Worm (Caenorhabditis elegans) whole organism, L4 larva: ENCODE measurements around the gene his-74.

Source experiments
- F26F4.8 ChIP-seq: fragments of 200-800 bp; sonication (Bioruptor generic); conservative IDR thresholded peaks from 2 replicates; pipeline ENCODE4 v1.3.6; 2022; ENCODE audit warnings: missing genetic modification characterization, missing compliant biosample characterization
- F49E8.2 ChIP-seq: sonication (generic microtip); optimal IDR thresholded peaks from 2 replicates; lab custom pipeline; 2016; ENCODE audit warnings: missing compliant biosample characterization, mild to moderate bottlenecking, missing genetic modification characterization, borderline replicate concordance
- R02D3.7 ChIP-seq: fragments of 150-350 bp; sonication (generic microtip); optimal IDR thresholded peaks from 3 replicates; lab custom pipeline; 2014; ENCODE audit warnings: missing biosample characterization, missing genetic modification characterization
- T20F7.1 ChIP-seq: fragments of 200-800 bp; sonication (Bioruptor generic); optimal IDR thresholded peaks from 2 replicates; lab custom pipeline; 2018; ENCODE audit warnings: mild to moderate bottlenecking, missing genetic modification characterization, missing compliant biosample characterization
- Y5F2A.4 ChIP-seq: fragments of 200-800 bp; sonication (Bioruptor generic); optimal IDR thresholded peaks from 2 replicates; lab custom pipeline; 2018; ENCODE audit warnings: mild to moderate bottlenecking, missing genetic modification characterization, missing compliant biosample characterization
- Y75B8A.6 ChIP-seq: fragments of 200-800 bp; sonication (Bioruptor generic); IDR thresholded peaks from 2 replicates; pipeline ENCODE4 v1.3.6; 2022; ENCODE audit warnings: missing genetic modification reagents, missing genetic modification characterization, missing compliant biosample characterization
- aha-1 ChIP-seq: fragments of 150-350 bp; peaks from one replicate; lab custom pipeline; 2014; ENCODE audit warnings: missing biosample characterization, missing genetic modification characterization
- aly-2 ChIP-seq: sonication (generic microtip); optimal IDR thresholded peaks from 2 replicates; lab custom pipeline; 2018; ENCODE audit warnings: missing biosample characterization, missing genetic modification characterization
- ama-1 ChIP-seq: fragments of 150-350 bp; optimal IDR thresholded peaks from 2 replicates; lab custom pipeline; 2014; ENCODE audit warnings: inconsistent platforms, mixed read lengths
- arid-1 ChIP-seq: fragments of 200-800 bp; sonication (Bioruptor generic); conservative IDR thresholded peaks from 2 replicates; pipeline ENCODE4 v1.3.6; 2022; ENCODE audit warnings: missing genetic modification reagents, missing genetic modification characterization, missing compliant biosample characterization
- ceh-32 ChIP-seq: sonication (generic microtip); optimal IDR thresholded peaks from 2 replicates; lab custom pipeline; 2016; ENCODE audit warnings: mild to moderate bottlenecking, missing genetic modification characterization, missing compliant biosample characterization; ENCODE audit not compliant: poor library complexity
- ceh-82 ChIP-seq: sonication (generic microtip); optimal IDR thresholded peaks from 2 replicates; lab custom pipeline; 2017; ENCODE audit warnings: missing biosample characterization, missing genetic modification characterization
- ces-1 ChIP-seq: fragments of 150-350 bp; sonication (generic microtip); optimal IDR thresholded peaks from 4 replicates; lab custom pipeline; 2014; ENCODE audit warnings: missing biosample characterization, missing genetic modification reagents, missing genetic modification characterization
- ctbp-1 ChIP-seq: fragments of 200-800 bp; sonication (Bioruptor generic); IDR thresholded peaks from 2 replicates; pipeline ENCODE4 v1.3.6; 2022; ENCODE audit warnings: missing genetic modification reagents, missing genetic modification characterization, missing compliant biosample characterization
- daf-19 ChIP-seq: fragments of 200-800 bp; sonication (Bioruptor generic); conservative IDR thresholded peaks from 2 replicates; pipeline ENCODE4 v1.3.6; 2022; ENCODE audit warnings: missing genetic modification characterization, missing compliant biosample characterization
- daf-8 ChIP-seq: fragments of 200-800 bp; sonication (Bioruptor generic); IDR thresholded peaks from 2 replicates; pipeline ENCODE4 v1.3.6; 2022; ENCODE audit warnings: missing genetic modification characterization, missing compliant biosample characterization
- dmd-6 ChIP-seq: fragments of 200-800 bp; sonication (Bioruptor generic); IDR thresholded peaks from 2 replicates; pipeline ENCODE4 v1.3.6; 2022; ENCODE audit warnings: missing genetic modification reagents, missing genetic modification characterization, missing compliant biosample characterization
- dpl-1 ChIP-seq: fragments of 150-350 bp; optimal IDR thresholded peaks from 2 replicates; lab custom pipeline; 2014; ENCODE audit warnings: missing biosample characterization, missing genetic modification reagents, missing genetic modification characterization
- duxl-1 ChIP-seq: sonication (generic microtip); optimal IDR thresholded peaks from 2 replicates; lab custom pipeline; 2016; ENCODE audit warnings: mild to moderate bottlenecking, missing genetic modification characterization, moderate library complexity, missing compliant biosample characterization; ENCODE audit not compliant: poor library complexity
- dve-1 ChIP-seq: sonication (generic microtip); optimal IDR thresholded peaks from 2 replicates; lab custom pipeline; 2017; ENCODE audit warnings: antibody characterized with exemption, mild to moderate bottlenecking, missing genetic modification characterization, missing compliant biosample characterization; ENCODE audit not compliant: insufficient read depth
- egl-27 ChIP-seq: sonication (generic microtip); optimal IDR thresholded peaks from 3 replicates; lab custom pipeline; 2017; ENCODE audit warnings: missing biosample characterization, missing genetic modification reagents, missing genetic modification characterization
- lim-7 ChIP-seq: fragments of 200-800 bp; sonication (Bioruptor generic); IDR thresholded peaks from 2 replicates; pipeline ENCODE4 v1.3.6; 2022; ENCODE audit warnings: missing genetic modification characterization, missing compliant biosample characterization
- lin-13 ChIP-seq: fragments of 150-350 bp; optimal IDR thresholded peaks from 2 replicates; lab custom pipeline; 2014; ENCODE audit warnings: missing biosample characterization, missing genetic modification reagents, missing genetic modification characterization
- lin-38 ChIP-seq: fragments of 200-800 bp; sonication (Bioruptor generic); IDR thresholded peaks from 2 replicates; pipeline ENCODE4 v1.3.6; 2022; ENCODE audit warnings: missing genetic modification reagents, missing genetic modification characterization, missing compliant biosample characterization
- lin-39 ChIP-seq: fragments of 150-350 bp; optimal IDR thresholded peaks from 2 replicates; lab custom pipeline; 2014; ENCODE audit warnings: missing biosample characterization, missing genetic modification reagents, missing genetic modification characterization
- lir-3 ChIP-seq: sonication (generic microtip); optimal IDR thresholded peaks from 2 replicates; lab custom pipeline; 2016; ENCODE audit warnings: mild to moderate bottlenecking, missing genetic modification characterization, missing compliant biosample characterization
- mdt-29 ChIP-seq: fragments of 200-800 bp; sonication (Bioruptor generic); IDR thresholded peaks from 2 replicates; pipeline ENCODE4 v1.3.6; 2022; ENCODE audit warnings: missing genetic modification reagents, missing genetic modification characterization, missing compliant biosample characterization
- mep-1 ChIP-seq: fragments of 150-350 bp; sonication (generic microtip); optimal IDR thresholded peaks from 3 replicates; lab custom pipeline; 2014; ENCODE audit warnings: missing biosample characterization, missing genetic modification characterization
- mxl-3 ChIP-seq: fragments of 200-800 bp; sonication (Bioruptor generic); optimal IDR thresholded peaks from 2 replicates; lab custom pipeline; 2018; ENCODE audit warnings: mild to moderate bottlenecking, missing genetic modification characterization, missing compliant biosample characterization
- nhr-10 ChIP-seq: fragments of 150-350 bp; optimal IDR thresholded peaks from 2 replicates; lab custom pipeline; 2014; ENCODE audit warnings: missing biosample characterization, missing genetic modification characterization
- nhr-11 ChIP-seq: fragments of 150-350 bp; optimal IDR thresholded peaks from 2 replicates; lab custom pipeline; 2014; ENCODE audit warnings: missing biosample characterization, missing genetic modification characterization
- nhr-25 ChIP-seq: sonication (generic microtip); optimal IDR thresholded peaks from 2 replicates; lab custom pipeline; 2017; ENCODE audit warnings: missing genetic modification characterization, mild to moderate bottlenecking, missing compliant biosample characterization, antibody characterized with exemption, moderate library complexity, borderline replicate concordance; ENCODE audit not compliant: insufficient read depth
- nhr-28 ChIP-seq: fragments of 150-350 bp; optimal IDR thresholded peaks from 2 replicates; lab custom pipeline; 2014; ENCODE audit warnings: missing biosample characterization, missing genetic modification characterization
- nhr-48 ChIP-seq: sonication (generic microtip); optimal IDR thresholded peaks from 2 replicates; lab custom pipeline; 2016; ENCODE audit warnings: mild to moderate bottlenecking, missing genetic modification characterization, missing compliant biosample characterization
- nhr-77 ChIP-seq: fragments of 150-350 bp; optimal IDR thresholded peaks from 2 replicates; lab custom pipeline; 2014; ENCODE audit warnings: missing biosample characterization, missing genetic modification characterization
- pha-4 ChIP-seq, 2 experiments: fragments of 150-350 bp in 1 of 2; fragments of 200-800 bp in 1 of 2; sonication (Bioruptor generic) in 1 of 2; IDR thresholded peaks in 1 of 2; optimal IDR thresholded peaks in 1 of 2; 2 replicates each; pipeline versions ENCODE4 v1.3.6 to Lab custom; 2014 to 2022; ENCODE audit warnings: missing genetic modification characterization in 2 of 2, missing genetic modification reagents in 2 of 2, missing biosample characterization in 1 of 2, missing compliant biosample characterization in 1 of 2
- sdz-12 ChIP-seq: fragments of 200-800 bp; sonication (Bioruptor generic); optimal IDR thresholded peaks from 2 replicates; lab custom pipeline; 2018; ENCODE audit warnings: mild to moderate bottlenecking, missing genetic modification characterization, missing compliant biosample characterization
- set-16 ChIP-seq: fragments of 200-800 bp; sonication (Bioruptor generic); IDR thresholded peaks from 2 replicates; pipeline ENCODE4 v1.3.6; 2022; ENCODE audit warnings: missing genetic modification reagents, missing genetic modification characterization, missing compliant biosample characterization
- snpc-1.2 ChIP-seq: fragments of 200-800 bp; sonication (Bioruptor generic); IDR thresholded peaks from 2 replicates; pipeline ENCODE4 v1.3.6; 2022; ENCODE audit warnings: missing genetic modification reagents, missing genetic modification characterization, missing compliant biosample characterization
- tag-97 ChIP-seq: fragments of 200-800 bp; sonication (Bioruptor generic); IDR thresholded peaks from 2 replicates; pipeline ENCODE4 v1.3.6; 2022; ENCODE audit warnings: missing genetic modification characterization, missing compliant biosample characterization
- unc-130 ChIP-seq: sonication (generic microtip); optimal IDR thresholded peaks from 2 replicates; lab custom pipeline; 2016; ENCODE audit warnings: missing genetic modification reagents, missing genetic modification characterization, missing compliant biosample characterization
- zag-1 ChIP-seq: fragments of 150-350 bp; optimal IDR thresholded peaks from 2 replicates; lab custom pipeline; 2014; ENCODE audit warnings: missing biosample characterization, missing genetic modification characterization
- zfp-3 ChIP-seq: fragments of 200-800 bp; sonication (Bioruptor generic); conservative IDR thresholded peaks from 2 replicates; pipeline ENCODE4 v1.3.6; 2022; ENCODE audit warnings: missing genetic modification reagents, missing genetic modification characterization, missing compliant biosample characterization
- zip-11 ChIP-seq: fragments of 200-800 bp; sonication (Bioruptor generic); IDR thresholded peaks from 2 replicates; pipeline ENCODE4 v1.3.6; 2022; ENCODE audit warnings: missing genetic modification characterization, missing compliant biosample characterization
- zip-2 ChIP-seq: fragments of 150-350 bp; optimal IDR thresholded peaks from 2 replicates; lab custom pipeline; 2014; ENCODE audit warnings: missing biosample characterization, missing genetic modification characterization
- ztf-7 ChIP-seq: fragments of 150-350 bp; optimal IDR thresholded peaks from 2 replicates; lab custom pipeline; 2014; ENCODE audit warnings: missing biosample characterization, missing genetic modification characterization

his-74 gene

ce11 chrV:12629743-12630142 lies 30.4 kb downstream of the his-74 start, which contains the start of gene F56H9.6:
Gene F56H9.6, minus strand, starts transcription at chrV:12629843.
- TF ChIP-seq snpc-1.2 (GFP tag; lab: Robert Waterston, UW) = no peak
- TF ChIP-seq tag-97 = no peak
- TF ChIP-seq mdt-29 (GFP tag; lab: Robert Waterston, UW) = no peak
- TF ChIP-seq nhr-77 (tag; lab: Kevin White, UChicago) = no peak
- no peak for TF ChIP-seq Y75B8A.6 (GFP tag; lab: Robert Waterston, UW)
- TF ChIP-seq dve-1 (tag; lab: Kevin White, UChicago) = no peak
- TF ChIP-seq daf-8 (GFP tag; lab: Robert Waterston, UW) = no peak
- TF ChIP-seq mep-1 (tag; lab: Kevin White, UChicago) = no peak
- TF ChIP-seq, all 104 proteins: peak for 0

- TF ChIP-seq zag-1 = no peak
- no peak for TF ChIP-seq aha-1 (tag; lab: Kevin White, UChicago)
- no peak for TF ChIP-seq ctbp-1 (GFP tag; lab: Robert Waterston, UW)
- no peak for TF ChIP-seq aly-2
- TF ChIP-seq ama-1 (lab: Kevin White, UChicago) = no peak
- no peak for TF ChIP-seq dve-1 (tag; lab: Kevin White, UChicago)
- no peak for TF ChIP-seq arid-1
- no peak for TF ChIP-seq zip-2
- no peak for TF ChIP-seq tag-97
- TF ChIP-seq daf-19 (GFP tag; lab: Robert Waterston, UW) = no peak
- TF ChIP-seq nhr-28 (tag; lab: Kevin White, UChicago) = no peak
- no peak for TF ChIP-seq ztf-7 (tag; lab: Kevin White, UChicago)
Observed at ce11 chrV:12624371-12624770, 35.8 kb downstream of the his-74 start, which contains the start of gene F56H9.9. Gene F56H9.9, minus strand, starts transcription at chrV:12624471.

- TF ChIP-seq ceh-32 (tag; lab: Kevin White, UChicago) = no peak
- no peak for TF ChIP-seq nhr-48 (tag; lab: Kevin White, UChicago)
- no peak for TF ChIP-seq duxl-1 (tag; lab: Kevin White, UChicago)
- TF ChIP-seq dmd-6 (GFP tag; lab: Robert Waterston, UW) = no peak
- TF ChIP-seq nhr-10 (tag; lab: Kevin White, UChicago) = no peak
- TF ChIP-seq F26F4.8 (GFP tag; lab: Robert Waterston, UW) = no peak
- no peak for TF ChIP-seq unc-130 (GFP tag; lab: Kevin White, UChicago)
- no peak for TF ChIP-seq zfp-3
- no peak for TF ChIP-seq nhr-11 (tag; lab: Kevin White, UChicago)
- TF ChIP-seq nhr-77 (tag; lab: Kevin White, UChicago) = no peak
- no peak for TF ChIP-seq ces-1 (GFP tag; lab: Kevin White, UChicago)
- TF ChIP-seq zip-11 (GFP tag; lab: Robert Waterston, UW) = no peak
- no peak for TF ChIP-seq lir-3
- no peak for TF ChIP-seq dpl-1
- TF ChIP-seq lim-7 (GFP tag; lab: Robert Waterston, UW) = no peak
- no peak for TF ChIP-seq pha-4 (GFP tag; IDR thresholded peaks at IDR 0.05; lab: Robert Waterston, UW)
- TF ChIP-seq pha-4 (tag; optimal IDR thresholded peaks at IDR 0.05; lab: Kevin White, UChicago) = no peak
- no peak for TF ChIP-seq sdz-12
- no peak for TF ChIP-seq lin-38 (GFP tag; lab: Robert Waterston, UW)
- no peak for TF ChIP-seq lin-13 (GFP tag; lab: Kevin White, UChicago)
Observed at ce11 chrV:12612118-12612517, 48.0 kb downstream of the his-74 start, which contains the start of gene cyc-2.2. Gene cyc-2.2, minus strand, starts transcription at chrV:12612218.

ce11 chrV:12611029-12611428 lies 49.1 kb downstream of the his-74 start, which contains the start of gene cubn-1:
Gene cubn-1, plus strand, starts transcription at chrV:12611329.
- TF ChIP-seq ceh-32 (tag; lab: Kevin White, UChicago) = no peak
- TF ChIP-seq Y5F2A.4 (GFP tag; lab: Kevin White, UChicago) = no peak
- TF ChIP-seq T20F7.1 (GFP tag; lab: Kevin White, UChicago) = no peak
- TF ChIP-seq nhr-25 (tag; lab: Kevin White, UChicago) = no peak
- TF ChIP-seq ceh-82 (tag; lab: Kevin White, UChicago) = no peak
- TF ChIP-seq egl-27 (tag; lab: Kevin White, UChicago) = no peak
- TF ChIP-seq duxl-1 (tag; lab: Kevin White, UChicago) = no peak
- no peak for TF ChIP-seq mxl-3 (GFP tag; lab: Kevin White, UChicago)
- no peak for TF ChIP-seq F26F4.8 (GFP tag; lab: Robert Waterston, UW)
- no peak for TF ChIP-seq lim-7 (GFP tag; lab: Robert Waterston, UW)
- TF ChIP-seq set-16 (GFP tag; lab: Robert Waterston, UW) = no peak
- no peak for TF ChIP-seq ama-1 (lab: Kevin White, UChicago)
- no peak for TF ChIP-seq zip-11 (GFP tag; lab: Robert Waterston, UW)
- TF ChIP-seq lin-39 (tag; lab: Kevin White, UChicago) = no peak
- no peak for TF ChIP-seq F49E8.2 (tag; lab: Kevin White, UChicago)
- TF ChIP-seq R02D3.7 = no peak
